Worm (Caenorhabditis elegans): ENCODE results near the gene H02F09.2.

DNA sequence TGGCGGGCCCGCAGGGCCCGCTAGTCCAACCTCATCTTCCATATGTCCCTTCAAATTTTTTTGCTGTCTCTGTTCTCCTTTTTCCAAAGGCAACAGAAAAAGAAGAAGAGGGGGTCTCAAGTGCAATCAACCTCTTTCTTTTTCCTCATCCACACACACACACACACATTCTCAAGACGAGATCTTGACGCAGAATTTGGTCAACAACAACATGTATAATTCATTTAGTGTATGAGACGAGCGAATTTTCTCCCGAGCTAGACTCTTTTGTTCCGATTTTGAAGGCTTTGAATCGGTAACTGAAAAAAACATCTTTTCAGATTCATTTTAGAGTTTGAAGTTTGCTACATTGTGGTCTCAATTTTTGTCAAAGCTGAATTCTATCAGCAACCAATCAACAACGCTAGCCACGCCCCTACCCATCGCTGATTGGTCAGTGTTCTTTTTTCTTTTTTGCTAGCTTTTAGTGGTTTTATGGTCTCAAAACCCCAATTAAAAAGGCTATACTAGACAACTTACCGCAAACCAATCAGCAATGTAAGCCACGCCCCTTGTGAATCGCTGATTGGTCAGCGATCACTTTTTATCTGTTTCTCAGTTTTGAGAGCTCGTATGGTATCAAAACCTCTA is 26.1 kb downstream of the H02F09.2 start:
- no peak for TF ChIP-seq klf-2 (GFP tag; conservative IDR thresholded peaks at IDR 0.05)
- no peak for TF ChIP-seq ztf-23 (GFP tag; IDR thresholded peaks at IDR 0.05)
- TF ChIP-seq ztf-29 (GFP tag; IDR thresholded peaks at IDR 0.05): no peak
- no peak for TF ChIP-seq T22C8.4 (GFP tag; IDR thresholded peaks at IDR 0.05)
- no peak for TF ChIP-seq tab-1 (GFP tag; IDR thresholded peaks at IDR 0.05)
- no peak for TF ChIP-seq flt-1 (GFP tag; IDR thresholded peaks at IDR 0.05)
- no peak for TF ChIP-seq cog-1 (tag; optimal IDR thresholded peaks at IDR 0.05)
